Worm (Caenorhabditis elegans): ENCODE results near the gene Y41C4A.18.

The Y41C4A.18 gene

ce11 chrIII:11746718-11747117 is 16.3 kb downstream of the Y41C4A.18 start, which contains the start of gene mrt-2 (continued):
- no peak for TF ChIP-seq ceh-82 (tag; optimal IDR thresholded peaks at IDR 0.05)
- no peak for TF ChIP-seq pqm-1 (tag; optimal IDR thresholded peaks at IDR 0.05)
- TF ChIP-seq tbx-2 (tag; optimal IDR thresholded peaks at IDR 0.05) = no peak
- no peak for TF ChIP-seq ceh-9 (tag; optimal IDR thresholded peaks at IDR 0.05)
- TF ChIP-seq lsy-12 (tag; optimal IDR thresholded peaks at IDR 0.05) = peak; percentile 55
- TF ChIP-seq ztf-4 (tag; optimal IDR thresholded peaks at IDR 0.05) = no peak
- TF ChIP-seq aly-2 (tag; optimal IDR thresholded peaks at IDR 0.05) = no peak
- no peak for TF ChIP-seq mml-1 (tag; optimal IDR thresholded peaks at IDR 0.05)

ce11 chrIII:11750232-11750631 is 19.8 kb downstream of the Y41C4A.18 start:
- TF ChIP-seq fos-1 (tag; optimal IDR thresholded peaks at IDR 0.05) (no peak), ZK546.5 (tag; optimal IDR thresholded peaks at IDR 0.05) (no peak), nhr-77 (tag; optimal IDR thresholded peaks at IDR 0.05) (no peak), nfya-1 (tag; optimal IDR thresholded peaks at IDR 0.05; ENCODE audit: insufficient read depth) (no peak), pha-4 (tag; optimal IDR thresholded peaks at IDR 0.05) (no peak), fkh-2 (tag; optimal IDR thresholded peaks at IDR 0.05) (no peak), lin-15B (tag; optimal IDR thresholded peaks at IDR 0.05) (no peak), sea-2 (GFP tag; optimal IDR thresholded peaks at IDR 0.05) (no peak), tbx-2 (tag; optimal IDR thresholded peaks at IDR 0.05) (no peak), aly-2 (tag; optimal IDR thresholded peaks at IDR 0.05) (no peak), fkh-10 (GFP tag; optimal IDR thresholded peaks at IDR 0.05) (no peak), egl-5 (tag; optimal IDR thresholded peaks at IDR 0.05) (no peak), egl-27 (tag; optimal IDR thresholded peaks at IDR 0.05) (no peak)

- TF ChIP-seq nhr-77 (tag; optimal IDR thresholded peaks at IDR 0.05) (no peak), tbx-2 (tag; optimal IDR thresholded peaks at IDR 0.05) (no peak), lin-15B (tag; optimal IDR thresholded peaks at IDR 0.05) (no peak), skn-1 (tag; optimal IDR thresholded peaks at IDR 0.05) (no peak), hmg-11 (tag; optimal IDR thresholded peaks at IDR 0.05) (no peak), jun-1 (tag; optimal IDR thresholded peaks at IDR 0.05) (no peak), ceh-16 (tag; optimal IDR thresholded peaks at IDR 0.05) (no peak), ama-1 (optimal IDR thresholded peaks at IDR 0.05) (no peak), zag-1 (tag; optimal IDR thresholded peaks at IDR 0.05) (no peak), lin-39 (tag; optimal IDR thresholded peaks at IDR 0.05) (no peak), nhr-237 (tag; optimal IDR thresholded peaks at IDR 0.05) (no peak), sea-2 (GFP tag; optimal IDR thresholded peaks at IDR 0.05) (no peak), snpc-4 (tag; optimal IDR thresholded peaks at IDR 0.05) (no peak), fkh-10 (GFP tag; optimal IDR thresholded peaks at IDR 0.05) (no peak), lsy-12 (tag; optimal IDR thresholded peaks at IDR 0.05) (no peak)
Measured at ce11 chrIII:11750817-11751216, 20.4 kb downstream of the Y41C4A.18 start.

ce11 chrIII:11757892-11758291 is 27.5 kb downstream of the Y41C4A.18 start:
- TF ChIP-seq nhr-43 (tag; optimal IDR thresholded peaks at IDR 0.05; ENCODE audit: poor library complexity, severe bottlenecking) (no peak), nhr-11 (tag; optimal IDR thresholded peaks at IDR 0.05) (no peak), sea-2 (GFP tag; optimal IDR thresholded peaks at IDR 0.05) (no peak), jun-1 (tag; optimal IDR thresholded peaks at IDR 0.05) (no peak), fkh-10 (GFP tag; optimal IDR thresholded peaks at IDR 0.05) (no peak), lin-39 (tag; optimal IDR thresholded peaks at IDR 0.05) (no peak), ceh-9 (tag; optimal IDR thresholded peaks at IDR 0.05) (no peak), ztf-4 (tag; optimal IDR thresholded peaks at IDR 0.05) (no peak), ceh-82 (tag; optimal IDR thresholded peaks at IDR 0.05) (no peak), ZK546.5 (tag; optimal IDR thresholded peaks at IDR 0.05) (no peak), fos-1 (tag; optimal IDR thresholded peaks at IDR 0.05) (no peak)

ce11 chrIII:11760634-11761033 is 30.2 kb downstream of the Y41C4A.18 start:
- TF ChIP-seq egl-5 (tag; optimal IDR thresholded peaks at IDR 0.05) = no peak
- no peak for TF ChIP-seq nhr-77 (tag; optimal IDR thresholded peaks at IDR 0.05)
- no peak for TF ChIP-seq unc-62 (GFP tag; optimal IDR thresholded peaks at IDR 0.05)
- TF ChIP-seq elt-3 (tag; optimal IDR thresholded peaks at IDR 0.05) = no peak
- no peak for TF ChIP-seq eor-1 (tag; optimal IDR thresholded peaks at IDR 0.05)
- no peak for TF ChIP-seq daf-12 (tag; optimal IDR thresholded peaks at IDR 0.05)
- TF ChIP-seq nhr-23 (tag; optimal IDR thresholded peaks at IDR 0.05) = no peak
- no peak for TF ChIP-seq zag-1 (tag; optimal IDR thresholded peaks at IDR 0.05)
- no peak for TF ChIP-seq aly-2 (tag; optimal IDR thresholded peaks at IDR 0.05)
- TF ChIP-seq jun-1 (tag; optimal IDR thresholded peaks at IDR 0.05) = no peak
- TF ChIP-seq pha-4 (tag; optimal IDR thresholded peaks at IDR 0.05) = no peak
